Worm (Caenorhabditis elegans): ENCODE measurements around the gene F10D7.4.

F10D7.4 gene

DNA sequence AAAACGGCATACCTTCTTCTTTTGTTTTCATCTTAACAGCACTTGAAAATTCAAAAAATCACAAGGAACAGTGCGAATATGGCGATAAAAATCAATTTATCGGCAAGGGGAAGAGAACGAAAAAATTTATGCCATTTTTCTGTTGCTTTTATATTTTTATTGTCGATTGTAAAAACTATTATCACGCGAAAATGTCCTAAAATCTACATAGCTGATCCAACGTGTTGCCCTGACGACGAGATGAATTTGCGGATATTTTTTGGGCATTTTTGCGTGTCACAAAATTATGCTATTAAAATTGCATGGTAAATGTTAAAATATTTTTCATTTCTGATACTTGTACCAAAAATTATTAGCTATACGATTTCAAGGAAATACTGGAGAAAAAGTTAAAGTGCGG, at the start of gene F10D7.4:
Gene F10D7.4 (minus strand): TSS at position 101 of the 400 bp plus-strand sequence.
- TF ChIP-seq nhr-2 (tag; optimal IDR thresholded peaks at IDR 0.05) (no peak), unc-120 (tag; optimal IDR thresholded peaks at IDR 0.05; ENCODE audit: poor library complexity, severe bottlenecking) (no peak), zip-8 (tag; optimal IDR thresholded peaks at IDR 0.05) (no peak), ceh-39 (tag; optimal IDR thresholded peaks at IDR 0.05) (no peak), ham-2 (GFP tag; optimal IDR thresholded peaks at IDR 0.05) (no peak), drap-1 (GFP tag; optimal IDR thresholded peaks at IDR 0.05) (no peak), mls-2 (tag; optimal IDR thresholded peaks at IDR 0.05) (no peak), lsy-2 (tag; optimal IDR thresholded peaks at IDR 0.05) (no peak), pha-4 (tag; optimal IDR thresholded peaks at IDR 0.05) (no peak), unc-39 (tag; optimal IDR thresholded peaks at IDR 0.05) (no peak), mep-1 (tag; optimal IDR thresholded peaks at IDR 0.05) (no peak), mab-5 (tag; optimal IDR thresholded peaks at IDR 0.05) (no peak), sem-2 (GFP tag; optimal IDR thresholded peaks at IDR 0.05) (no peak), unc-62 (GFP tag; optimal IDR thresholded peaks at IDR 0.05) (no peak), lin-32 (GFP tag; optimal IDR thresholded peaks at IDR 0.05) (no peak), hlh-1 (tag; optimal IDR thresholded peaks at IDR 0.05) (no peak), ceh-83 (GFP tag; optimal IDR thresholded peaks at IDR 0.05) (no peak), M03D4.4 (tag; optimal IDR thresholded peaks at IDR 0.05) (no peak)

DNA sequence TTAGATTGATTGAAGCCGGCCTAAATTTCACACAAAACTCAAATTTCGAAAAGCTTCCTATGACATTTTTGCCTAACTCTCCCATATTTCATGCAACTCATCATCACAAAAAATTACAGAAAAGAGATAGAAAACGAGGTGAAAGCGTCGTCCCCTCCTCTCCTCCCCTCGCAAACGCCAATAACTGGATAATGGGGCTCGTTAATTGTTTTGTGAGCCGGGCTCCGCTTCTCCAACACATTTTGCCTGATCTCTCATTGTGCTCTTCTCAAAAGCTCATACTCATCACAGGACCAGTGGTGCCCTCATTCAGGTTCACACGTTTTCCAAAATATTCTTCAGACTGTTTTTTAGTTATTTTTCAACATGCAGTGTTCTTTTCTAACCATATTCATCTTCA, 46.9 kb upstream of the F10D7.4 start, which contains the start of gene pbo-6:
Gene pbo-6 (plus strand): TSS at position 240 of the 400 bp plus-strand sequence.
- TF ChIP-seq pha-4 (tag; optimal IDR thresholded peaks at IDR 0.05) (no peak), mep-1 (tag; optimal IDR thresholded peaks at IDR 0.05) (no peak), unc-120 (tag; optimal IDR thresholded peaks at IDR 0.05; ENCODE audit: poor library complexity, severe bottlenecking) (no peak), ztf-11 (tag; optimal IDR thresholded peaks at IDR 0.05) (no peak), ceh-83 (GFP tag; optimal IDR thresholded peaks at IDR 0.05) (no peak), nhr-76 (tag; optimal IDR thresholded peaks at IDR 0.05) (no peak), lsy-2 (tag; optimal IDR thresholded peaks at IDR 0.05) (no peak), cnd-1 (tag; optimal IDR thresholded peaks at IDR 0.05) (no peak), ceh-43 (GFP tag; optimal IDR thresholded peaks at IDR 0.05) (no peak), zip-8 (tag; optimal IDR thresholded peaks at IDR 0.05) (no peak), lin-32 (GFP tag; optimal IDR thresholded peaks at IDR 0.05) (no peak), blmp-1 (tag; optimal IDR thresholded peaks at IDR 0.05) (no peak), ham-2 (GFP tag; optimal IDR thresholded peaks at IDR 0.05) (no peak), ces-1 (GFP tag; optimal IDR thresholded peaks at IDR 0.05) (no peak), elt-3 (tag; optimal IDR thresholded peaks at IDR 0.05) (no peak), tbx-8 (GFP tag; optimal IDR thresholded peaks at IDR 0.05) (no peak)

DNA sequence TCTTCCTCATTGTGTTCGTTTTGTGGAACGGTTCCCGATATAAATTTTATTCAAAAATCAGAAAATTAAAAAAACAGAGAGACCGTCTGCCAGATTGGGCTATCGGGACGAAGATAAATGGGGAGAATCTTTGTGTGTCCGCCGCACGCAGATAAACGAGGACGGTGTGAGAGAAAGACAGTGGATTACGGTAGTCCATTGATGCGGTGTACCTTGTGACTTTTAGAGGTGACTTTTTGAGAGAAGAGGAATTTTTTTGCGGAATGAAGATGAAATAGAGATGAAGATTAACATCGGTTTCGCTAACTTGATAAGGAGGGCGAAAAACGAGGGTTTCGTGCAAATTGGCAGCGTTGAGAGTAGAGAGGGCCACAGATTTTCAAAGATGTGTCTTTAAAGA, 45.9 kb upstream of the F10D7.4 start:
- TF ChIP-seq sem-2 (GFP tag; optimal IDR thresholded peaks at IDR 0.05) (no peak), unc-39 (tag; optimal IDR thresholded peaks at IDR 0.05) (no peak), ceh-39 (tag; optimal IDR thresholded peaks at IDR 0.05) (no peak), ceh-83 (GFP tag; optimal IDR thresholded peaks at IDR 0.05) (no peak), ces-1 (GFP tag; optimal IDR thresholded peaks at IDR 0.05) (no peak), sptf-1 (tag; optimal IDR thresholded peaks at IDR 0.05) (no peak), elt-1 (tag; optimal IDR thresholded peaks at IDR 0.05; ENCODE audit: borderline replicate concordance, insufficient read depth) (no peak), lin-13 (tag; optimal IDR thresholded peaks at IDR 0.05) (no peak), hlh-1 (tag; optimal IDR thresholded peaks at IDR 0.05) (no peak)

DNA sequence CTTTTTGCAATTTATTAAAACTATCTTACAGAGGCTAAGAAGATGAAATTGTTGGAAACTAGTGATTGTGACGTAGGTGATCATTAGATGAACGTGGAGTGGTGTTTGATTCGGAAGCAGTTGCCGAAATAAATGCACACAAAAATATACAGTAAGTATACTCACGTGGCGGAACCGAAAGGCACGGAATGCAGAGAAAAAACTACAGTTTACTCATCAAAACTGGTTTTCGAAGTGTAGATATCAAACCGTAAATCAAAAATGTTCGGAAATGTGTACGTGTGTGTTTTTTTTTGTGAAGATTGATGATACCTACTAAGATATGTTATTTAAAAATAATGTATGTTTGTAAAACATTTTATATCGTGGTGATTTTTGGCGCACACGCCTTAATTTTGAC, 44.8 kb upstream of the F10D7.4 start:
- no peak for TF ChIP-seq ceh-43 (GFP tag; optimal IDR thresholded peaks at IDR 0.05)
- TF ChIP-seq tbx-8 (GFP tag; optimal IDR thresholded peaks at IDR 0.05), result no peak
- no peak for TF ChIP-seq lin-13 (tag; optimal IDR thresholded peaks at IDR 0.05)
- TF ChIP-seq sptf-1 (tag; optimal IDR thresholded peaks at IDR 0.05), result no peak
- TF ChIP-seq snpc-4 (tag; optimal IDR thresholded peaks at IDR 0.05), result no peak
- TF ChIP-seq drap-1 (GFP tag; optimal IDR thresholded peaks at IDR 0.05), result no peak
- TF ChIP-seq bed-3 (GFP tag; optimal IDR thresholded peaks at IDR 0.05), result no peak
- TF ChIP-seq zip-8 (tag; optimal IDR thresholded peaks at IDR 0.05), result no peak
- TF ChIP-seq mep-1 (tag; optimal IDR thresholded peaks at IDR 0.05), result no peak
- no peak for TF ChIP-seq unc-39 (tag; optimal IDR thresholded peaks at IDR 0.05)

DNA sequence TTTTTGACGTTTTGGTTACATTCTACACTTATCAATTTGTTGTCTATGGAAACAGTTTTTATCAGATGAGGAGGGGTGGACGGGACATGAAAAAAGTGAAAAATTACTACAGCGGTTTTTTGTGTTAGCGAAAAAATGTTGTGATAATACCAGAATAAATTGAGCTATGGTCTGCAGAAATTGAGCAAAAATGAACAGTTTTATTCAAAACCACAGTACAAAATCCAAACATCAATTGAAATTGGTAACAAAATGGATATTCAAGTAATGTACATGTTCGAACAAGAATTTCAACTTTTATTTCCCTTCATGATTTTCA, 42.7 kb upstream of the F10D7.4 start:
- TF ChIP-seq tbx-8 (GFP tag; optimal IDR thresholded peaks at IDR 0.05), result no peak
- no peak for TF ChIP-seq elt-3 (tag; optimal IDR thresholded peaks at IDR 0.05)
- no peak for TF ChIP-seq flh-1 (GFP tag; optimal IDR thresholded peaks at IDR 0.05)
- TF ChIP-seq sem-2 (GFP tag; optimal IDR thresholded peaks at IDR 0.05), result no peak
- TF ChIP-seq mep-1 (tag; optimal IDR thresholded peaks at IDR 0.05), result no peak
- no peak for TF ChIP-seq nhr-76 (tag; optimal IDR thresholded peaks at IDR 0.05)
- no peak for TF ChIP-seq ceh-83 (GFP tag; optimal IDR thresholded peaks at IDR 0.05)
- no peak for TF ChIP-seq pha-4 (tag; optimal IDR thresholded peaks at IDR 0.05)
- TF ChIP-seq sptf-1 (tag; optimal IDR thresholded peaks at IDR 0.05), result no peak
- TF ChIP-seq elt-1 (tag; optimal IDR thresholded peaks at IDR 0.05; ENCODE audit: borderline replicate concordance, insufficient read depth), result no peak
- no peak for TF ChIP-seq cnd-1 (tag; optimal IDR thresholded peaks at IDR 0.05)
- TF ChIP-seq ham-2 (GFP tag; optimal IDR thresholded peaks at IDR 0.05), result no peak
- no peak for TF ChIP-seq bed-3 (GFP tag; optimal IDR thresholded peaks at IDR 0.05)
- no peak for TF ChIP-seq mls-2 (tag; optimal IDR thresholded peaks at IDR 0.05)
